Worm (Caenorhabditis elegans) whole organism, L1 larva: ENCODE measurements around the gene T05A12.4.

Experiments
- blmp-1 ChIP-seq: fragments of 150-350 bp; optimal IDR thresholded peaks from 2 replicates; lab custom pipeline; 2014; ENCODE audit warnings: missing biosample characterization, missing genetic modification characterization
- ceh-8 ChIP-seq: fragments of 200-800 bp; sonication (Bioruptor generic); optimal IDR thresholded peaks from 2 replicates; lab custom pipeline; 2018; ENCODE audit warnings: mild to moderate bottlenecking, missing genetic modification characterization, moderate library complexity, missing compliant biosample characterization
- pag-3 ChIP-seq: sonication (generic microtip); optimal IDR thresholded peaks from 2 replicates; lab custom pipeline; 2017; ENCODE audit warnings: missing genetic modification characterization, mild to moderate bottlenecking, missing compliant biosample characterization, antibody characterized with exemption, borderline replicate concordance; ENCODE audit not compliant: insufficient read depth
- tbx-2 ChIP-seq: sonication (generic microtip); optimal IDR thresholded peaks from 2 replicates; lab custom pipeline; 2016; ENCODE audit warnings: missing genetic modification characterization, missing compliant biosample characterization
- unc-130 ChIP-seq: fragments of 150-350 bp; optimal IDR thresholded peaks from 2 replicates; lab custom pipeline; 2017; ENCODE audit warnings: missing biosample characterization, missing genetic modification characterization, inconsistent platforms

DNA sequence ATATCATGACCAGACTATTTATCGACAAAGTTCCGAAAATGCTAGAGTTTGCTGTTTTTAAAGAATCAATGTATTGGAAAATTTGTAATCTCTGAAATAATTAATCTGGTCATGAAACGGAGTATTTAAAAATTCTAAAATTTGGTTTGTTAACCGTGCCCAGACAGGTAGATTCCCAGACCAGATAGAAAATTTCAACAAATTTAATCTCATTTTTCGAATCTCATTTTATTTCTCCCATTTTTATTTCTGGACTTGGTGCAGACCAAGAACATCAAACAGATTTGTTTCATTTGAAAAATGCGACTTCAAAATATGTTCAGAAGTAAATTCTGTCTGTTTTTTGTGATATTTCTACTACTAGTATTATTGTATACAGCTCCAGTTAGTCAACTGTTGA lies 35.3 kb downstream of the T05A12.4 start, which contains the start of gene T22D1.1:
- TF ChIP-seq unc-130 (tag; lab: Kevin White, UChicago) (no peak), ceh-8 (no peak), pag-3 (tag; lab: Kevin White, UChicago) (no peak), tbx-2 (tag; lab: Kevin White, UChicago) (no peak), blmp-1 (no peak)
